Fruit fly (Drosophila melanogaster) Kc167 (cell line): ENCODE measurements around the gene FBXO11.

Experiments used
- Sin3A ChIP-seq: fragments of >200 bp; optimal IDR thresholded peaks from 2 replicates; lab custom pipeline; 2018; ENCODE audit warnings: missing external identifiers
- h ChIP-seq: fragments of >200 bp; optimal IDR thresholded peaks from 3 replicates; lab custom pipeline; 2018; ENCODE audit warnings: missing external identifiers
- insv ChIP-seq: fragments of >200 bp; optimal IDR thresholded peaks from 3 replicates; lab custom pipeline; 2018; ENCODE audit warnings: missing external identifiers
- psq ChIP-seq: fragments of >200 bp; optimal IDR thresholded peaks from 2 replicates; lab custom pipeline; 2017; ENCODE audit warnings: missing external identifiers

dm6 chr3R:9851653-9852052 is 42.5 kb upstream of the FBXO11 start:
- TF ChIP-seq psq (lab: Kevin White, UChicago) (no peak), h (lab: Kevin White, UChicago) (no peak), Sin3A (lab: Kevin White, UChicago) (no peak), insv (lab: Kevin White, UChicago) (no peak)
